Fruit fly (Drosophila melanogaster): ENCODE measurements around the gene CG43703.

Gene CG43703

DNA sequence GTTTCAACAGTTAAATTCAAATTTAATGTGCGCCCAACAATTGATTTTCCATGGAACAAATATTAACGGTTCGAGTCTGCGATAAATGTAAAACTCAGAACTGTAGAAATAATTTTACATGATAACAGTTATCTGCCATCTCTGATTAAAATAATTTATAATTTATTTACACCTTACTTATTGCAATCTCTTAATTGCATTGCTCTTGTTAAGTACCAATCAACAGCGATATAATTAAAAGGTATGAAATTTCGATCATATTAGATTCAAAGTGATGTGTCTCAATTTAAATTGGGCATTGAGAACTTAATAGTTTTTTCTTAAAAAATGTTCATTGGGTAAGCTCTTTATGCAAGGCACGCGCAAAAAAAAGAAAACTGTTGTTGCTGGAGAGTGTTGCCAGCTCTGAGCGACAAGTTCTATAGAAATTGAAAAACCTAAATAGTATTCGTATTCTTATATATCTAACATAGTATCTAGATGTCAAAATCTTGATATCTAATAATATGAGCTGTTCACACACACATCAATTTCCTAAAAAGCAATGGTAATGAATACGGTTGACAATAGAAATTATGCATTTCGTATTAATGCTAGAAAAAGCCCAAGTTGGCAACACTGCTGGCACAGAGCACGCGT lies 37.6 kb downstream of the CG43703 start (continued):
- peak; percentile 53 for TF ChIP-seq Usf (GFP tag; optimal IDR thresholded peaks at IDR 0.05)
- 0 out of 2 replicates have a peak, but pooled peaks have one; percentile 19 for TF ChIP-seq Awh (GFP tag; IDR thresholded peaks at IDR 0.05)
- peak; percentile 14 for TF ChIP-seq Spps (tag; optimal IDR thresholded peaks at IDR 0.05)
- peak; percentile 37 for TF ChIP-seq Myb (GFP tag; optimal IDR thresholded peaks at IDR 0.05)
- peak; percentile 31 for TF ChIP-seq CG11398 (GFP tag; optimal IDR thresholded peaks at IDR 0.05)
- peak; percentile 9 for TF ChIP-seq mirr (GFP tag; optimal IDR thresholded peaks at IDR 0.05)
- peak; percentile 82 for TF ChIP-seq tap (tag; optimal IDR thresholded peaks at IDR 0.05)
- TF ChIP-seq CG4730 (GFP tag; IDR thresholded peaks at IDR 0.05), result peak; percentile 47; the same call in 1 of the 2 replicates
- TF ChIP-seq fd102C (GFP tag; optimal IDR thresholded peaks at IDR 0.05), result no peak
- no peak for TF ChIP-seq Sox100B (GFP tag; optimal IDR thresholded peaks at IDR 0.05)
- no peak for TF ChIP-seq pb (GFP tag; optimal IDR thresholded peaks at IDR 0.05)
- TF ChIP-seq rib (GFP tag; IDR thresholded peaks at IDR 0.05), result no peak
- TF ChIP-seq TFAM (GFP tag; optimal IDR thresholded peaks at IDR 0.05), result no peak
- TF ChIP-seq CG12104 (GFP tag; optimal IDR thresholded peaks at IDR 0.05), result peak; percentile 67
- TF ChIP-seq ranshi (GFP tag; IDR thresholded peaks at IDR 0.05), result peak; percentile 65
- TF ChIP-seq grn (GFP tag; optimal IDR thresholded peaks at IDR 0.05), result peak; percentile 98
- TF ChIP-seq CG3995 (GFP tag; optimal IDR thresholded peaks at IDR 0.05), result peak; percentile 88
- no peak for TF ChIP-seq sqz (GFP tag; optimal IDR thresholded peaks at IDR 0.05)
- TF ChIP-seq CG31441 (GFP tag; IDR thresholded peaks at IDR 0.05), result 0 out of 2 replicates have a peak, but pooled peaks have one; percentile 30
- peak; percentile 46 for TF ChIP-seq CG6765 (GFP tag; optimal IDR thresholded peaks at IDR 0.05)
- no peak for TF ChIP-seq CG14965 (GFP tag; optimal IDR thresholded peaks at IDR 0.05; ENCODE audit: borderline replicate concordance)
- 0 out of 2 replicates have a peak, but pooled peaks have one; percentile 10 for TF ChIP-seq Scr (GFP tag; IDR thresholded peaks at IDR 0.05; ENCODE audit: partially characterized antibody)
- TF ChIP-seq gce (GFP tag; IDR thresholded peaks at IDR 0.05), result peak; percentile 46; the same call in 1 of the 3 replicates
- peak; percentile 35 for TF ChIP-seq CG32767 (GFP tag; IDR thresholded peaks at IDR 0.05)
- TF ChIP-seq CHES-1-like (GFP tag; optimal IDR thresholded peaks at IDR 0.05), result peak; percentile 23
- TF ChIP-seq tll (GFP tag; optimal IDR thresholded peaks at IDR 0.05), result no peak
- TF ChIP-seq Sox102F (GFP tag; optimal IDR thresholded peaks at IDR 0.05), result peak; percentile 83
- TF ChIP-seq CG16863 (GFP tag; optimal IDR thresholded peaks at IDR 0.05), result peak; percentile 22
- peak; percentile 65 for TF ChIP-seq Fer2 (tag; optimal IDR thresholded peaks at IDR 0.05)
- peak; percentile 48; the same call in 1 of the 2 replicates for TF ChIP-seq ssp (GFP tag; IDR thresholded peaks at IDR 0.05)
- peak; percentile 66 for TF ChIP-seq fd3F (GFP tag; optimal IDR thresholded peaks at IDR 0.05)
- peak; percentile 75 for TF ChIP-seq Atf6 (GFP tag; IDR thresholded peaks at IDR 0.05)
- TF ChIP-seq trem (tag; optimal IDR thresholded peaks at IDR 0.05), result no peak
- no peak for TF ChIP-seq hb (GFP tag; IDR thresholded peaks at IDR 0.05; ENCODE audit: partially characterized antibody)
- TF ChIP-seq dm (GFP tag; optimal IDR thresholded peaks at IDR 0.05), result no peak
- TF ChIP-seq sr (GFP tag; IDR thresholded peaks at IDR 0.05), result no peak
- no peak for TF ChIP-seq crol (GFP tag; IDR thresholded peaks at IDR 0.05)
- TF ChIP-seq zfh2 (GFP tag; optimal IDR thresholded peaks at IDR 0.05), result peak; percentile 56
- TF ChIP-seq zen (tag; optimal IDR thresholded peaks at IDR 0.05), result peak; percentile 47
- TF ChIP-seq CG12659 (GFP tag; optimal IDR thresholded peaks at IDR 0.05), result peak; percentile 61
- TF ChIP-seq Asciz (GFP tag; optimal IDR thresholded peaks at IDR 0.05), result peak; percentile 42
- peak; percentile 30 for TF ChIP-seq Chrac-16 (GFP tag; optimal IDR thresholded peaks at IDR 0.05)
- TF ChIP-seq CG4282 (GFP tag; optimal IDR thresholded peaks at IDR 0.05), result no peak
- peak; percentile 54 for TF ChIP-seq CG9727 (GFP tag; optimal IDR thresholded peaks at IDR 0.05)
- TF ChIP-seq H15 (GFP tag; IDR thresholded peaks at IDR 0.05), result peak; percentile 49; the same call in 1 of the 3 replicates
- peak; percentile 62 for TF ChIP-seq CG10209 (GFP tag; optimal IDR thresholded peaks at IDR 0.05)
- TF ChIP-seq CTCF (GFP tag; optimal IDR thresholded peaks at IDR 0.05), result peak; percentile 69
- TF ChIP-seq CG15601 (tag; optimal IDR thresholded peaks at IDR 0.05), result no peak
- TF ChIP-seq dimm (GFP tag; IDR thresholded peaks at IDR 0.05), result no peak
- peak in 1 of 2 experiments; percentile 37 for TF ChIP-seq eve (GFP tag; optimal IDR thresholded peaks at IDR 0.05)

Data from whole organism, embryonic.